Fruit fly (Drosophila melanogaster): Measurements from ENCODE around the gene CG4955.

The CG4955 gene

dm6 chrX:17125017-17125821, 44.0 kb downstream of the CG4955 start (continued):
- peak; percentile 44 for TF ChIP-seq esn (GFP tag; optimal IDR thresholded peaks at IDR 0.05)
- peak; percentile 24 for TF ChIP-seq Eip75B (GFP tag; optimal IDR thresholded peaks at IDR 0.05)
- TF ChIP-seq CG34406 (GFP tag; optimal IDR thresholded peaks at IDR 0.05): peak; percentile 20
- no peak for TF ChIP-seq CG4318 (GFP tag; optimal IDR thresholded peaks at IDR 0.05)
- TF ChIP-seq Gug (GFP tag; IDR thresholded peaks at IDR 0.05): no peak
- peak; percentile 67 to 71 for TF ChIP-seq ss (GFP tag; optimal IDR thresholded peaks at IDR 0.05)
- TF ChIP-seq CG1621 (tag; optimal IDR thresholded peaks at IDR 0.05): no peak
- TF ChIP-seq Hr39 (GFP tag; optimal IDR thresholded peaks at IDR 0.05): no peak
- peak; percentile 10 for TF ChIP-seq CG8632 (GFP tag; optimal IDR thresholded peaks at IDR 0.05)
- TF ChIP-seq spab (GFP tag; optimal IDR thresholded peaks at IDR 0.05): peak; percentile 19
- TF ChIP-seq CG3919 (GFP tag; optimal IDR thresholded peaks at IDR 0.05): peak; percentile 29
- no peak for TF ChIP-seq CG31627 (GFP tag; optimal IDR thresholded peaks at IDR 0.05)
- peak; percentile 15 for TF ChIP-seq CG6792 (GFP tag; optimal IDR thresholded peaks at IDR 0.05)
- peak; percentile 15 for TF ChIP-seq Smox (GFP tag; optimal IDR thresholded peaks at IDR 0.05)
- TF ChIP-seq Ets96B (tag; optimal IDR thresholded peaks at IDR 0.05): peak; percentile 58
- peak; percentile 47 for TF ChIP-seq CG6276 (GFP tag; optimal IDR thresholded peaks at IDR 0.05)
- peak; percentile 13 for TF ChIP-seq CG11902 (GFP tag; optimal IDR thresholded peaks at IDR 0.05)
- no peak for TF ChIP-seq dac (GFP tag; optimal IDR thresholded peaks at IDR 0.05)
- no peak for TF ChIP-seq vri (GFP tag; optimal IDR thresholded peaks at IDR 0.05)
- no peak for TF ChIP-seq CG11294 (GFP tag; IDR thresholded peaks at IDR 0.05)
- TF ChIP-seq CG6808 (GFP tag; optimal IDR thresholded peaks at IDR 0.05): peak; percentile 11
- peak; percentile 47; the same call in 1 of the 3 replicates for TF ChIP-seq CG6163 (GFP tag; IDR thresholded peaks at IDR 0.05)
- TF ChIP-seq CG16779 (tag; optimal IDR thresholded peaks at IDR 0.05): peak; percentile 41
- peak; percentile 15 for TF ChIP-seq Ets21C (GFP tag; optimal IDR thresholded peaks at IDR 0.05)

dm6 chrX:17129733-17130466, 48.7 kb downstream of the CG4955 start:
- TF ChIP-seq cyc (GFP tag; optimal IDR thresholded peaks at IDR 0.05) (peak; percentile 1), CG10631 (GFP tag; optimal IDR thresholded peaks at IDR 0.05) (peak; percentile 47), dsx (GFP tag; optimal IDR thresholded peaks at IDR 0.05; ENCODE audit: poor library complexity, severe bottlenecking) (no peak), Hr4 (GFP tag; optimal IDR thresholded peaks at IDR 0.05) (peak; percentile 43), Sox14 (GFP tag; optimal IDR thresholded peaks at IDR 0.05) (peak; percentile 2), CG6276 (GFP tag; optimal IDR thresholded peaks at IDR 0.05) (peak; percentile 69), CG6854 (GFP tag; optimal IDR thresholded peaks at IDR 0.05) (peak; percentile 5), Sox15 (GFP tag; optimal IDR thresholded peaks at IDR 0.05) (peak; percentile 4), CG11294 (GFP tag; IDR thresholded peaks at IDR 0.05) (0 out of 2 replicates have a peak, but pooled peaks have one; percentile 31), CG8632 (GFP tag; optimal IDR thresholded peaks at IDR 0.05) (peak; percentile 61), Eip75B (GFP tag; optimal IDR thresholded peaks at IDR 0.05) (no peak), Hr38 (GFP tag; optimal IDR thresholded peaks at IDR 0.05) (no peak), CG16779 (tag; optimal IDR thresholded peaks at IDR 0.05) (no peak), net (GFP tag; optimal IDR thresholded peaks at IDR 0.05) (peak; percentile 55), Sox102F (GFP tag; optimal IDR thresholded peaks at IDR 0.05) (peak; percentile 35), CG4318 (GFP tag; optimal IDR thresholded peaks at IDR 0.05) (peak; percentile 27), topi (GFP tag; optimal IDR thresholded peaks at IDR 0.05) (no peak), Smox (GFP tag; optimal IDR thresholded peaks at IDR 0.05) (no peak), CG7368 (GFP tag; optimal IDR thresholded peaks at IDR 0.05) (no peak), CG11762 (GFP tag; optimal IDR thresholded peaks at IDR 0.05; ENCODE audit: insufficient read depth) (peak; percentile 22), CG32006 (GFP tag; optimal IDR thresholded peaks at IDR 0.05) (peak; percentile 65), Gug (GFP tag; IDR thresholded peaks at IDR 0.05) (peak; percentile 64), Met (GFP tag; optimal IDR thresholded peaks at IDR 0.05) (peak; percentile 50), Eip93F (GFP tag; optimal IDR thresholded peaks at IDR 0.05) (peak; percentile 72), svp (GFP tag) (peak; percentile 49), Lpt (GFP tag; optimal IDR thresholded peaks at IDR 0.05) (peak; percentile 24), esn (GFP tag; optimal IDR thresholded peaks at IDR 0.05) (peak; percentile 53), Eip78C (GFP tag) (peak; percentile 86), CG34406 (GFP tag; optimal IDR thresholded peaks at IDR 0.05) (peak; percentile 68), CG15336 (GFP tag; IDR thresholded peaks at IDR 0.05) (peak; percentile 66), Ets96B (tag; optimal IDR thresholded peaks at IDR 0.05) (peak; percentile 42), CG10669 (GFP tag; optimal IDR thresholded peaks at IDR 0.05) (peak; percentile 35), CG3032 (tag; optimal IDR thresholded peaks at IDR 0.05) (peak; percentile 38)

Measured in whole organism, prepupa.